Worm (Caenorhabditis elegans) whole organism, young adult: ENCODE results near the gene fbxb-15.
"Not testable (repeated sequence)": the region's sequence is repeated elsewhere in the genome, so short reads cannot be mapped to it uniquely, and the experiment has no call there.

Source experiments
- B0261.1 ChIP-seq: sonication (generic microtip); optimal IDR thresholded peaks from 2 replicates; lab custom pipeline; 2016; ENCODE audit warnings: mild to moderate bottlenecking, missing genetic modification characterization, moderate library complexity, missing compliant biosample characterization
- B0336.3 ChIP-seq: fragments of 200-800 bp; sonication (Bioruptor generic); IDR thresholded peaks from 2 replicates; pipeline ENCODE4 v1.3.6; 2022; ENCODE audit warnings: missing genetic modification characterization, missing compliant biosample characterization
- F23B12.7 ChIP-seq: sonication (generic microtip); optimal IDR thresholded peaks from 2 replicates; lab custom pipeline; 2017; ENCODE audit warnings: missing genetic modification characterization, mild to moderate bottlenecking, missing compliant biosample characterization, antibody characterized with exemption, moderate library complexity; ENCODE audit not compliant: insufficient read depth
- F33H1.4 ChIP-seq: fragments of 200-800 bp; sonication (Bioruptor generic); IDR thresholded peaks from 2 replicates; pipeline ENCODE4 v1.3.6; 2022; ENCODE audit warnings: missing genetic modification reagents, missing genetic modification characterization, missing compliant biosample characterization
- Y53G8AR.9 ChIP-seq: fragments of 200-800 bp; sonication (Bioruptor generic); conservative IDR thresholded peaks from 2 replicates; pipeline ENCODE4 v1.3.6; 2022; ENCODE audit warnings: missing genetic modification reagents, missing genetic modification characterization, missing compliant biosample characterization
- Y95B8A.8 ChIP-seq: fragments of 200-800 bp; sonication (Bioruptor generic); IDR thresholded peaks from 2 replicates; pipeline ENCODE4 v1.3.6; 2022; ENCODE audit warnings: missing genetic modification reagents, missing genetic modification characterization, missing compliant biosample characterization
- ama-1 ChIP-seq, 3 experiments: fragments of 150-350 bp in 1 of 3; sonication (generic microtip) in 2 of 3; optimal IDR thresholded peaks; 2 replicates each; lab custom pipeline; 2014 to 2018; ENCODE audit warnings: missing biosample characterization in 2 of 3, missing genetic modification characterization in 2 of 3, missing genetic modification reagents in 2 of 3
- attf-5 ChIP-seq: fragments of 200-800 bp; sonication (Bioruptor generic); optimal IDR thresholded peaks from 2 replicates; lab custom pipeline; 2018; ENCODE audit warnings: mild to moderate bottlenecking, missing genetic modification characterization, missing compliant biosample characterization
- bed-2 ChIP-seq: fragments of 200-800 bp; sonication (Bioruptor generic); IDR thresholded peaks from 2 replicates; pipeline ENCODE4 v1.3.6; 2022; ENCODE audit warnings: missing genetic modification reagents, missing genetic modification characterization, missing compliant biosample characterization
- ceh-27 ChIP-seq: fragments of 200-800 bp; sonication (Bioruptor generic); optimal IDR thresholded peaks from 2 replicates; lab custom pipeline; 2018; ENCODE audit warnings: mild to moderate bottlenecking, missing genetic modification characterization, moderate library complexity, missing compliant biosample characterization
- ceh-40 ChIP-seq: fragments of 200-800 bp; sonication (Bioruptor generic); IDR thresholded peaks from 2 replicates; pipeline ENCODE4 v1.3.6; 2022; ENCODE audit warnings: missing genetic modification characterization, missing compliant biosample characterization
- dox-1 ChIP-seq: fragments of 200-800 bp; sonication (Bioruptor generic); IDR thresholded peaks from 2 replicates; pipeline ENCODE4 v1.3.6; 2022; ENCODE audit warnings: missing genetic modification reagents, missing genetic modification characterization, missing compliant biosample characterization
- dpl-1 ChIP-seq: fragments of 150-350 bp; optimal IDR thresholded peaks from 2 replicates; lab custom pipeline; 2014; ENCODE audit warnings: missing biosample characterization, missing genetic modification reagents, missing genetic modification characterization
- ekl-4 ChIP-seq: fragments of 200-800 bp; sonication (Bioruptor generic); IDR thresholded peaks from 2 replicates; pipeline ENCODE4 v1.3.6; 2022; ENCODE audit warnings: missing genetic modification reagents, missing genetic modification characterization, missing compliant biosample characterization
- ets-4 ChIP-seq: fragments of 200-800 bp; sonication (Bioruptor generic); optimal IDR thresholded peaks from 2 replicates; lab custom pipeline; 2018; ENCODE audit warnings: mild to moderate bottlenecking, missing genetic modification characterization, missing compliant biosample characterization
- gei-17 ChIP-seq: fragments of 200-800 bp; sonication (Bioruptor generic); optimal IDR thresholded peaks from 2 replicates; lab custom pipeline; 2018; ENCODE audit warnings: mild to moderate bottlenecking, missing genetic modification characterization, missing compliant biosample characterization
- hlh-12 ChIP-seq: sonication (generic microtip); optimal IDR thresholded peaks from 2 replicates; lab custom pipeline; 2016; ENCODE audit warnings: missing genetic modification characterization, missing compliant biosample characterization
- let-526 ChIP-seq: fragments of 200-800 bp; sonication (Bioruptor generic); IDR thresholded peaks from 2 replicates; pipeline ENCODE4 v1.3.6; 2022; ENCODE audit warnings: missing genetic modification reagents, missing genetic modification characterization, missing compliant biosample characterization
- lin-54 ChIP-seq: fragments of 200-800 bp; sonication (Bioruptor generic); optimal IDR thresholded peaks from 2 replicates; lab custom pipeline; 2018; ENCODE audit warnings: mild to moderate bottlenecking, missing genetic modification characterization, missing compliant biosample characterization
- lir-1 ChIP-seq: fragments of 200-800 bp; sonication (Bioruptor generic); conservative IDR thresholded peaks from 2 replicates; pipeline ENCODE4 v1.3.6; 2022; ENCODE audit warnings: missing genetic modification reagents, missing genetic modification characterization, missing compliant biosample characterization
- lsy-27 ChIP-seq: sonication (generic microtip); optimal IDR thresholded peaks from 2 replicates; lab custom pipeline; 2017; ENCODE audit warnings: missing genetic modification characterization, mild to moderate bottlenecking, missing compliant biosample characterization, antibody characterized with exemption, missing genotype, borderline replicate concordance; ENCODE audit not compliant: insufficient read depth
- madf-3 ChIP-seq: fragments of 200-800 bp; sonication (Bioruptor generic); IDR thresholded peaks from 2 replicates; pipeline ENCODE4 v1.3.6; 2022; ENCODE audit warnings: missing genetic modification reagents, missing genetic modification characterization, missing compliant biosample characterization
- nhr-27 ChIP-seq: fragments of 200-800 bp; sonication (Bioruptor generic); optimal IDR thresholded peaks from 2 replicates; lab custom pipeline; 2018; ENCODE audit warnings: mild to moderate bottlenecking, missing genetic modification characterization, moderate library complexity, missing compliant biosample characterization
- nhr-80 ChIP-seq: sonication (generic microtip); optimal IDR thresholded peaks from 2 replicates; lab custom pipeline; 2016; ENCODE audit warnings: missing genetic modification characterization, missing compliant biosample characterization
- nhr-90 ChIP-seq: sonication (generic microtip); optimal IDR thresholded peaks from 2 replicates; lab custom pipeline; 2016; ENCODE audit warnings: missing genotype, mild to moderate bottlenecking, missing genetic modification characterization, missing compliant biosample characterization
- sdz-38 ChIP-seq: sonication (generic microtip); optimal IDR thresholded peaks from 2 replicates; lab custom pipeline; 2016; ENCODE audit warnings: missing genotype, missing genetic modification characterization, missing compliant biosample characterization
- snpc-3.4 ChIP-seq: sonication (generic microtip); optimal IDR thresholded peaks from 2 replicates; lab custom pipeline; 2017; ENCODE audit warnings: missing genetic modification characterization, mild to moderate bottlenecking, missing compliant biosample characterization, antibody characterized with exemption, moderate library complexity, missing genotype, missing genetic modification reagents
- somi-1 ChIP-seq: fragments of 200-800 bp; sonication (Bioruptor generic); optimal IDR thresholded peaks from 2 replicates; lab custom pipeline; 2018; ENCODE audit warnings: mild to moderate bottlenecking, missing genetic modification characterization, missing compliant biosample characterization
- tbx-9 ChIP-seq: sonication (generic microtip); optimal IDR thresholded peaks from 2 replicates; lab custom pipeline; 2016; ENCODE audit warnings: borderline replicate concordance, missing genetic modification characterization, inconsistent platforms, missing compliant biosample characterization
- ztf-25 ChIP-seq: fragments of 200-800 bp; sonication (Bioruptor generic); IDR thresholded peaks from 2 replicates; pipeline ENCODE4 v1.3.6; 2022; ENCODE audit warnings: missing genetic modification reagents, missing genetic modification characterization, missing compliant biosample characterization
- ztf-28 ChIP-seq: fragments of 200-800 bp; sonication (Bioruptor generic); IDR thresholded peaks from 2 replicates; pipeline ENCODE4 v1.3.6; 2022; ENCODE audit warnings: missing genetic modification reagents, missing genetic modification characterization, missing compliant biosample characterization
- ztf-6 ChIP-seq: fragments of 200-800 bp; sonication (Bioruptor generic); IDR thresholded peaks from 2 replicates; pipeline ENCODE4 v1.3.6; 2022; ENCODE audit warnings: missing genetic modification reagents, missing genetic modification characterization, missing compliant biosample characterization

Gene fbxb-15

ce11 chrII:1660888-1661287 lies 7.6 kb upstream of the fbxb-15 start, which contains the start of gene ZC204.13:
ZC204.13 (minus strand) TSS chrII:1660988.
- not testable (repeated sequence) for TF ChIP-seq madf-3 (GFP tag; lab: Robert Waterston, UW); gei-17 (GFP tag; lab: Kevin White, UChicago); ekl-4 (GFP tag; lab: Robert Waterston, UW)
- TF ChIP-seq, all 124 proteins: peak for 0; not testable (repeated sequence) for 124

- peak; percentile 67; the same call in 1 of the 2 replicates for TF ChIP-seq dox-1
- peak; percentile 75 for TF ChIP-seq nhr-80 (tag; lab: Kevin White, UChicago)
- TF ChIP-seq, all 124 proteins: peak for 2; not testable (repeated sequence) for 122
Measured at ce11 chrII:1659729-1660128, 6.4 kb upstream of the fbxb-15 start.

ce11 chrII:1657202-1657601 lies 3.9 kb upstream of the fbxb-15 start, which contains the start of gene ZC204.12:
ZC204.12 (minus strand) TSS chrII:1657302.
- TF ChIP-seq ceh-40 (GFP tag; lab: Robert Waterston, UW) = no peak
- no peak for TF ChIP-seq ets-4 (GFP tag; lab: Kevin White, UChicago)
- TF ChIP-seq dpl-1 (GFP tag; lab: Kevin White, UChicago) = no peak
- TF ChIP-seq lsy-27 (tag; lab: Kevin White, UChicago) = no peak

ce11 chrII:1654917-1655316 lies 1.6 kb upstream of the fbxb-15 start, which contains the start of gene btb-12:
btb-12 (plus strand) TSS chrII:1655217.
- TF ChIP-seq Y95B8A.8 (GFP tag; lab: Robert Waterston, UW) (no peak), B0261.1 (tag; lab: Kevin White, UChicago) (no peak), ztf-6 (GFP tag; lab: Robert Waterston, UW) (no peak), bed-2 (no peak), hlh-12 (tag; lab: Kevin White, UChicago) (no peak), ztf-28 (GFP tag; lab: Robert Waterston, UW) (no peak), B0336.3 (GFP tag; lab: Robert Waterston, UW) (no peak), somi-1 (no peak)
- TF ChIP-seq, all 124 proteins: peak for 0

- TF ChIP-seq ceh-27 (GFP tag; lab: Kevin White, UChicago) = no peak
- TF ChIP-seq F23B12.7 (tag; lab: Kevin White, UChicago) = no peak
- no peak for TF ChIP-seq gei-17 (GFP tag; lab: Kevin White, UChicago)
- no peak for TF ChIP-seq nhr-90 (tag; lab: Kevin White, UChicago)
- TF ChIP-seq lin-54 (GFP tag; lab: Kevin White, UChicago) = no peak
- TF ChIP-seq snpc-3.4 = no peak
- no peak for TF ChIP-seq somi-1
- no peak for TF ChIP-seq Y53G8AR.9 (GFP tag; lab: Robert Waterston, UW)
- TF ChIP-seq let-526 (GFP tag; lab: Robert Waterston, UW) = no peak
- TF ChIP-seq ceh-40 (GFP tag; lab: Robert Waterston, UW) = no peak
- TF ChIP-seq nhr-27 (tag; lab: Kevin White, UChicago) = no peak
- TF ChIP-seq F33H1.4 (GFP tag; lab: Robert Waterston, UW) = no peak
- TF ChIP-seq sdz-38 (tag; lab: Kevin White, UChicago) = no peak
- TF ChIP-seq tbx-9 (tag; lab: Kevin White, UChicago) = no peak
- no peak for TF ChIP-seq ztf-25 (GFP tag; lab: Robert Waterston, UW)
- no peak for TF ChIP-seq attf-5 (GFP tag; lab: Kevin White, UChicago)
- TF ChIP-seq lir-1 = no peak
- TF ChIP-seq ama-1 (optimal IDR thresholded peaks at IDR 0.05; lab: Kevin White, UChicago) = no peak
- no peak for TF ChIP-seq ama-1 (GFP tag; optimal IDR thresholded peaks at IDR 0.05; lab: Kevin White, UChicago)
- TF ChIP-seq hlh-12 (tag; lab: Kevin White, UChicago) = no peak
- TF ChIP-seq, all 124 proteins: peak for 0
Measured at ce11 chrII:1651804-1652203, 1.5 kb downstream of the fbxb-15 start, which contains the start of gene fbxb-16. fbxb-16 (minus strand) TSS chrII:1651904.
